Fruit fly (Drosophila melanogaster): ENCODE measurements around the gene RhoGAP68F.

The RhoGAP68F gene

DNA sequence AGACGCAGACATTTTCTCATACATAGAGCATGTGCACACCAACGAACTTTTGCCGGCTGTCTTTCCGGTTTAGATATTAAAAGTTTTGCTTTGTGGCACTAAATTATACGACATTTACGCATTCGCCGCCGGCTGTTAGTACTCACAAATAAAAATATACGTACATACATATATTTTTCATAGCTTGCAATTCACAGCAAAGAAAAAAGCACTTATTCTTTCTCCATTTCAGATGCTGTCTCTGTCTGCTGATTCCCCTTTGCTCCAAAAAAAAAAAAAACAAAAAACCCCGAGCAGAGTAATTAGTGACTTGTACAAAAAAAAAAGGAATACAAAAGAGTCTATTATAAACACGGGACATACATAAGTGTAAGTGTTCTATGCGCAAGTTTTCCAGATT lies 38.6 kb downstream of the RhoGAP68F start, which contains the start of gene CAH2:
Gene CAH2, plus strand, starts transcription at position 301 of the 400 bp plus-strand sequence.
- no peak for TF ChIP-seq CG14655 (GFP tag; optimal IDR thresholded peaks at IDR 0.05)
- no peak for TF ChIP-seq CG8301 (tag; optimal IDR thresholded peaks at IDR 0.05)
- TF ChIP-seq Ets98B (GFP tag; IDR thresholded peaks at IDR 0.05) = no peak
- TF ChIP-seq Pif1A (GFP tag; optimal IDR thresholded peaks at IDR 0.05) = no peak
- TF ChIP-seq EcR (GFP tag; optimal IDR thresholded peaks at IDR 0.05) = no peak
- TF ChIP-seq Pif1B (GFP tag; optimal IDR thresholded peaks at IDR 0.05) = no peak
- no peak for TF ChIP-seq CG9948 (tag; optimal IDR thresholded peaks at IDR 0.05)
- no peak for TF ChIP-seq CG34367 (tag; optimal IDR thresholded peaks at IDR 0.05)
- no peak for TF ChIP-seq CG4496 (GFP tag; IDR thresholded peaks at IDR 0.05)

DNA sequence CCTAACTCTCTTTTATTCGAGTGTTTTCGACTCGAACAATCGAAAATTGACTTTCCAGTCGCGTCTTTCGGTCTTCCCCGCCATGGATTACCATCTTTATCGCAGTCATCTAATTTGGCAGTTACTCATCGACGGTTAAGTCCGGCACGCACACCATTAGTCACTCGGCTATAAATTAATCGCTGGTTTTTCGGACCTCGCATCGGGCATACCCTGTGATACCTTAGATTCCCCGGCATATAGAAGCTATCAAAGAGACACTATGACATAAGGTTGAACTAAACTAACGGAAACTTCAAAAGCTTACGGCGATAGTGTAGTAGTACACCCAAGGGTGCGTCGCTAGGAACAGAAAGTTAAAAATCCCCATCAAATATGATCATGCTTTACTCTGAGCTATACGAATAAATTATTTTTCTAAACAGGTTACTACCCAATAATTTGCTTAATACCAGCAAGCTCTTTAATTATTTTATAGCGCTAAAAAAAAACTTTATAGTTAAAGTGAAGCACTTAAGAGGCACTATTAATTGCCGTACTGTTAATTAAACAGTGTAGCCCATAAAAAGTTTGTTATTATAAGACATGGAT lies 40.3 kb downstream of the RhoGAP68F start:
- TF ChIP-seq CG13204 (GFP tag; optimal IDR thresholded peaks at IDR 0.05) (no peak), rn (GFP tag; IDR thresholded peaks at IDR 0.05) (no peak), CG15710 (tag; optimal IDR thresholded peaks at IDR 0.05) (no peak), CG4496 (GFP tag; IDR thresholded peaks at IDR 0.05) (no peak), EcR (GFP tag; optimal IDR thresholded peaks at IDR 0.05) (no peak), Pif1A (GFP tag; optimal IDR thresholded peaks at IDR 0.05) (no peak), Pif1B (GFP tag; optimal IDR thresholded peaks at IDR 0.05) (no peak), CG9948 (tag; optimal IDR thresholded peaks at IDR 0.05) (no peak), CG10348 (GFP tag; IDR thresholded peaks at IDR 0.05) (no peak), CG34367 (tag; optimal IDR thresholded peaks at IDR 0.05) (no peak), CG17806 (tag; optimal IDR thresholded peaks at IDR 0.05) (no peak), CG12605 (GFP tag; IDR thresholded peaks at IDR 0.05) (no peak), CG32121 (GFP tag; IDR thresholded peaks at IDR 0.05) (no peak), D1 (tag; optimal IDR thresholded peaks at IDR 0.05) (no peak), fd96Ca (GFP tag; IDR thresholded peaks at IDR 0.05) (no peak), CG14655 (GFP tag; optimal IDR thresholded peaks at IDR 0.05) (no peak)

DNA sequence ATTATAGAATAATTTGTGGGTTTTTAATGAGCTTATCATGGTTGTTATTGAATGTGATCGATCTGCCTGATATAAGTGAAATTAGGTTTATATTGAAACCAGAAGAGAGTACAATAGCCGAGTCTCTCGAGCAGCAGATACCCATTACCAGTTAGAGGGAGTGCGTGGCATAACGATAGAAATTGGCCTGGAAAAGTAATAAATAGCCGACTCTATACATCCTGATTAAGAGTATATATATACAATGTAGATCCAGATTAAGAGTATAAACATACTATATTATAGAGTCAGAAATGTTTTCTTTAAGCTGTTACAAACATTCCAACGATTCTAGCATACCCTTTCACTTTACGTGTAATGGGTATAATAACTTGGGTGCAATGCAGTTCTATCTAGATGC lies 45.3 kb downstream of the RhoGAP68F start:
- TF ChIP-seq CG8159 (tag; optimal IDR thresholded peaks at IDR 0.05) (no peak), CG15710 (tag; optimal IDR thresholded peaks at IDR 0.05) (no peak), rn (GFP tag; IDR thresholded peaks at IDR 0.05) (no peak), Snoo (tag; optimal IDR thresholded peaks at IDR 0.05) (no peak), gl (tag; optimal IDR thresholded peaks at IDR 0.05) (no peak), CG4496 (GFP tag; IDR thresholded peaks at IDR 0.05) (no peak), CG10348 (GFP tag; IDR thresholded peaks at IDR 0.05) (no peak), D1 (tag; optimal IDR thresholded peaks at IDR 0.05) (no peak)

DNA sequence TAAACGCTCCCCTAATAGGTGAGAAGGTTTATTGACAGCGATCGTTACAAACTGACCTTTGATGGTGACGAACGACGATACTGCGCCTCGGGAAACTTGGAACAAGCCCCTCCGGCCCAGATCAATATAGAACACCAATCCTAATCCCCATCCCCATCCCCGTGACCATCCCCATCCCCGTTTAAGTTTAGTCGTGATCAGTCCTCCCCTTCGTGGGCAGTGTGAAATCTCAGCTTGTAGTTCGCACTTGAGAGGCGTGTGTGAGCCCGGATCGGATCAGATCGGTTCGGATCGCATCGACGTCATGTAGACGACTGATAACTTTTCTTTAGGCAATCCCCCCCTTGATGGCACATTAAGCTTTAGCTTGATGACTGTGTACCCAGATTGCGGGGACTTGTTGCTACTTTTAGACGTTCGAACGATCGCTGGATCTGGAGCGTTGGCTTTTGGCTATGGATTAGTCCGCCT lies 45.9 kb downstream of the RhoGAP68F start, which contains the start of gene Miox:
Gene Miox, plus strand, starts transcription at position 421 of the 471 bp plus-strand sequence.
- TF ChIP-seq D1 (tag; optimal IDR thresholded peaks at IDR 0.05) = no peak
- no peak for TF ChIP-seq Pif1A (GFP tag; optimal IDR thresholded peaks at IDR 0.05)
- no peak for TF ChIP-seq CG4496 (GFP tag; IDR thresholded peaks at IDR 0.05)
- no peak for TF ChIP-seq CG8159 (tag; optimal IDR thresholded peaks at IDR 0.05)
- TF ChIP-seq CG12605 (GFP tag; IDR thresholded peaks at IDR 0.05) = no peak

DNA sequence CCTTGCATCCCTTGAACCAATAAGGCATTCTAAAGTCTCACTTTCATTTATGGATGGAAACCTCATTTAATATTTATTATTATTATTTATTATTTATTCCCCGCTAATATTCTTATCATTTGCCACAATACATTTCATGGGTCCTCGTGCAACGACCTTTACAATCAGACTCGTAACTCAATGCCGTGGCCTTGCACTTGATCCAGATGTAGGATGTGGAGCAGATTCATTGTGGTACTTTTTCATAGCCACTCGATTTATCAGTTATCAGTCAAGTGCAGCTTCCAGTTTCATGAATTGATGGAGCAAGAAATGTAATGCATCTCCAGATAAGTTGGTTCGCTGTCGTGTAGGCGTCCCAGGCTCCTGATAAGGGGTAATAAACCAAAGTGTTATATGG lies 46.7 kb downstream of the RhoGAP68F start:
- TF ChIP-seq Snoo (tag; optimal IDR thresholded peaks at IDR 0.05) (no peak), rn (GFP tag; IDR thresholded peaks at IDR 0.05) (no peak), CG17806 (tag; optimal IDR thresholded peaks at IDR 0.05) (no peak), CG15710 (tag; optimal IDR thresholded peaks at IDR 0.05) (no peak), CG12605 (GFP tag; IDR thresholded peaks at IDR 0.05) (no peak), D1 (tag; optimal IDR thresholded peaks at IDR 0.05) (no peak), fd96Ca (GFP tag; IDR thresholded peaks at IDR 0.05) (no peak), CG9948 (tag; optimal IDR thresholded peaks at IDR 0.05) (no peak)

DNA sequence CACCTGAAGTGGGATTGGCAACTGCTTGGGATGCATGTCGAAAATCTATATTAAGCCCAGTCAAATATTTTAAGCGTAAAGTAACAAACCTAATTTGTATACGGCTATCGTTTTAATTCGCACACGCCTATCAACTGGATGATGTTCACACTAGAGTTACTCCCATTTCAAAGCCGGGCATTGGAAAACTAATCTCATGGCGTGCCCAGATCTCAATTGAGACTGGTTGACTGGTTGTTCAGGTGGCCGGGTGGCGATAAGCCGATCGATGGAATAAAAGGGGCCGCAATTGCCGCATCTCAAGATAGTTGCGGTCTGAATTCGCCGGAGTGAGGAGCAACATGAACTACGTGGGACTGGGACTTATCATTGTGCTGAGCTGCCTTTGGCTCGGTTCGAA lies 49.9 kb downstream of the RhoGAP68F start, which contains the start of gene Est-6:
Gene Est-6, plus strand, starts transcription at position 301 of the 400 bp plus-strand sequence.
- TF ChIP-seq CG12605 (GFP tag; IDR thresholded peaks at IDR 0.05) = no peak

DNA sequence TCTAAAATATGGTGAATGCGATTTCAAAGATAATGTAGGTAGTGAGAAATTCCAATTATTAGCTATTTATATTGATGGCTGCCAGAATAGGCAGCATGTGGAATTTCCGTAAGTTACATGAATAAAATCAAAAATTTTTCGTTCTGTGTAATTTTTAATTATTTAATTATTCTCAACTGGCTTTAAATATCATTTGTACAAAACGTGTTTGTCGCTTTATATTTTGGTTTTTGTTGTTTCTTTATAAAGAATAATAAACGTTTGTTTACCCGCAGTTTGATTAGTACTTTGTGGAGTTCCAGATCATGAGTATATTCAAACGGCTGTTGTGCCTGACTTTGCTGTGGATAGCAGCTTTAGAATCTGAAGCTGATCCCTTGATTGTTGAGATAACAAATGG lies 51.8 kb downstream of the RhoGAP68F start, which contains the start of gene Est-P:
Gene Est-P, plus strand, starts transcription at position 301 of the 400 bp plus-strand sequence.
- no peak for TF ChIP-seq Pif1B (GFP tag; optimal IDR thresholded peaks at IDR 0.05)
- TF ChIP-seq EcR (GFP tag; optimal IDR thresholded peaks at IDR 0.05) = no peak
- no peak for TF ChIP-seq CG14655 (GFP tag; optimal IDR thresholded peaks at IDR 0.05)
- no peak for TF ChIP-seq rn (GFP tag; IDR thresholded peaks at IDR 0.05)
- no peak for TF ChIP-seq CG8159 (tag; optimal IDR thresholded peaks at IDR 0.05)
- no peak for TF ChIP-seq CG9948 (tag; optimal IDR thresholded peaks at IDR 0.05)
- no peak for TF ChIP-seq CG10348 (GFP tag; IDR thresholded peaks at IDR 0.05)
- no peak for TF ChIP-seq fd96Ca (GFP tag; IDR thresholded peaks at IDR 0.05)
- TF ChIP-seq gl (tag; optimal IDR thresholded peaks at IDR 0.05) = no peak
- TF ChIP-seq Ets98B (GFP tag; IDR thresholded peaks at IDR 0.05) = no peak
- TF ChIP-seq Snoo (tag; optimal IDR thresholded peaks at IDR 0.05) = no peak
- no peak for TF ChIP-seq CG12605 (GFP tag; IDR thresholded peaks at IDR 0.05)
